Worm (Caenorhabditis elegans): ENCODE results near the gene tbc-3.

DNA sequence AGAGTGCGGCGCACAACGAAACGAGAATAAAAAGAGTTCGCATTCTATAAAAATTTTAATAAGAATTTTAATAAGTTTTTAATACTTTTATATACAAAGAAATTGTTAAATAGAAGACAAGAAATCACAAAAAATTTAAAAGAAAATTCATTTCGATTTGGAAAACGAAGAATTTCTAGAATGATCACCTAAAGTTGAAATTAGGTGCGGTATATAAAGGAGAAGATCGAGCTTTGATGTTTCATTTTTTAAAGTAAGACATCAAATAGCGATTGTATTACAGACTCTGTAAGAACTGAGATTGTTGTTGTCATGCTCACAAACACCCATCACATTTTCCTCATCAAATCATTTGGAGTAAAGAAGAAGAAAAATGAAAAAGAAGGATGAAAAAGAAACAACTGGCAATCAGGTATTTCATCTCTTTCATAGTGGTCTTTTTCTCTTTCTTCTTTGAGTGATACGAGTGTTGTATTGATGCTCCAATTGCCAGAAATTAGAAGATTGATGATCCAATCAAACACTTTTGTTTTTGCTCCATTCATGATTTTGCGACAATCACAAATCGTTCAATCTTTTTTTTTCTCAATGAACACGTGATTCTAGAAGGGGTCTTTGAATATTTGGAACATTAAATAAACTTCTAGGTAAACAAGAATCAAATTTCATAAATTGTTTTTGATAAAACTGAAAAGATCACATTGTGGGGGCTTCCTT, 29.5 kb downstream of the tbc-3 start, which contains the start of gene dur-1:
- TF ChIP-seq him-1 (tag; optimal IDR thresholded peaks at IDR 0.05) (no peak), dao-5 (tag; optimal IDR thresholded peaks at IDR 0.05) (no peak)

Data from whole organism, L4/young adult.